Worm (Caenorhabditis elegans): ENCODE measurements around the gene scyl-1.

The scyl-1 gene

DNA sequence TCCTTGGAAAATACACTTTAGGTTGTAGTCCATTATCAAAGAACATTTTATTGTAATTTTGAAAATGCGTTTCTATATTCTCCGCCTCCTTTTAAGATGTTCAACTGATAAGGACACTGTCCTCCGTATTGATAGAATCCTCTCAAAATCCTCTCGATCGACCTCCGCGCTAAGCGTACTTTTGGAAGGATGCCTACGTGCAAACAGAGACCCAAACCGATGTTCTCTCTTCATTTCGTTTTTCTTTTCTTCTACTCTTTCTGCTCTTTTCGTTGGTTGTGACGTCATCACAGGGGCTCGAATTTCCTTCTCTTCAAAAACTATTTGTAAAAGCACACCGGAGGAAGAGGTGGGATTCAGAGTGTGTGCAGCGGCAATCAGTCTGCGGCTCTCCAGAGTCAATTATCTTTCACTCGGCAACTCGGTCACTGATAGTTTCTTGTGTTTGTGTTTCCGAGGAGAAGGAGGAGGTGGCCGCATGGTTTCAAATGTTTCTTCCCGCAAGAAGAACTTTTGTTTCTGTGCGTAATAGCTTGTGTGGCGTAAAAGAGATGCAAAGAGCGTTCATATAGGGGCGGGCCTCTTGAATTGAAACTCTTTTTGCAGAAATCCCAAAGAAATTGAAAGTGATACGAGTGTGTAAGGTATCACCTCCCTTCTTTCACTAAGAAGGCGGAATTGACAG lies 41.1 kb upstream of the scyl-1 start, which contains the start of gene C34B4.2 (continued):
- no peak for TF ChIP-seq F16B12.6 (tag; optimal IDR thresholded peaks at IDR 0.05)
- no peak for TF ChIP-seq hlh-17 (GFP tag; optimal IDR thresholded peaks at IDR 0.05; ENCODE audit: borderline replicate concordance)
- peak; percentile 35 for TF ChIP-seq C16A3.4 (tag; optimal IDR thresholded peaks at IDR 0.05)
- TF ChIP-seq fkh-10 (GFP tag; optimal IDR thresholded peaks at IDR 0.05) = peak; percentile 27
- TF ChIP-seq unc-130 (tag; optimal IDR thresholded peaks at IDR 0.05) = peak; percentile 39
- peak in 1 of 3 experiments; percentile 24 for TF ChIP-seq ceh-82 (tag; optimal IDR thresholded peaks at IDR 0.05)
- TF ChIP-seq swsn-7 (tag; optimal IDR thresholded peaks at IDR 0.05) = peak; percentile 64
- peak; percentile 24 to 68 for TF ChIP-seq lsy-2 (tag; optimal IDR thresholded peaks at IDR 0.05)
- no peak for TF ChIP-seq unc-62 (GFP tag; optimal IDR thresholded peaks at IDR 0.05)
- TF ChIP-seq aha-1 (tag; optimal IDR thresholded peaks at IDR 0.05) = peak; percentile 92
- TF ChIP-seq nhr-85 (tag) = peak; percentile 66
- no peak for TF ChIP-seq ets-5 (GFP tag; IDR thresholded peaks at IDR 0.05)
- TF ChIP-seq lin-35 (GFP tag; optimal IDR thresholded peaks at IDR 0.05) = peak; percentile 33 to 34
- peak; percentile 25 for TF ChIP-seq nhr-11 (tag; optimal IDR thresholded peaks at IDR 0.05)
- peak; percentile 90 for TF ChIP-seq lin-14 (GFP tag; optimal IDR thresholded peaks at IDR 0.05)
- peak; percentile 32 for TF ChIP-seq dsc-1 (tag; optimal IDR thresholded peaks at IDR 0.05)
- no peak for TF ChIP-seq fos-1 (tag; optimal IDR thresholded peaks at IDR 0.05)
- peak; percentile 84 for TF ChIP-seq pax-3 (tag; optimal IDR thresholded peaks at IDR 0.05)
- TF ChIP-seq blmp-1 (tag; optimal IDR thresholded peaks at IDR 0.05) = peak; percentile 78
- TF ChIP-seq ztf-4 (tag; optimal IDR thresholded peaks at IDR 0.05) = peak; percentile 67
- TF ChIP-seq pqm-1 (tag; optimal IDR thresholded peaks at IDR 0.05) = no peak
- peak; percentile 59 for TF ChIP-seq nhr-90 (tag; optimal IDR thresholded peaks at IDR 0.05; ENCODE audit: poor library complexity)
- TF ChIP-seq grh-1 (GFP tag; IDR thresholded peaks at IDR 0.05) = no peak
- TF ChIP-seq dpl-1 (GFP tag; optimal IDR thresholded peaks at IDR 0.05) = peak in 2 of 3 experiments; percentile 7 to 45
- TF ChIP-seq ztf-11 (tag; optimal IDR thresholded peaks at IDR 0.05) = no peak
- no peak; the same call in 1 of the 2 replicates for TF ChIP-seq ceh-88 (GFP tag; IDR thresholded peaks at IDR 0.05)
- TF ChIP-seq jun-1 (tag; optimal IDR thresholded peaks at IDR 0.05) = no peak
- TF ChIP-seq sptf-1 (tag; optimal IDR thresholded peaks at IDR 0.05) = no peak
- no peak for TF ChIP-seq lir-3 (tag; optimal IDR thresholded peaks at IDR 0.05; ENCODE audit: poor library complexity)
- peak; percentile 14 for TF ChIP-seq aly-2 (tag; optimal IDR thresholded peaks at IDR 0.05)
- TF ChIP-seq lin-13 (GFP tag; optimal IDR thresholded peaks at IDR 0.05) = peak; percentile 49
- peak; percentile 73 for TF ChIP-seq mab-9 (GFP tag; IDR thresholded peaks at IDR 0.05)
- no peak for TF ChIP-seq C04F5.9 (tag; optimal IDR thresholded peaks at IDR 0.05)
- peak; percentile 57 for TF ChIP-seq nhr-47 (tag; optimal IDR thresholded peaks at IDR 0.05)
- TF ChIP-seq snu-23 (GFP tag; optimal IDR thresholded peaks at IDR 0.05) = peak; percentile 68
- TF ChIP-seq tbx-2 (tag; optimal IDR thresholded peaks at IDR 0.05) = peak; percentile 87
- TF ChIP-seq zag-1 (tag; optimal IDR thresholded peaks at IDR 0.05) = no peak

DNA sequence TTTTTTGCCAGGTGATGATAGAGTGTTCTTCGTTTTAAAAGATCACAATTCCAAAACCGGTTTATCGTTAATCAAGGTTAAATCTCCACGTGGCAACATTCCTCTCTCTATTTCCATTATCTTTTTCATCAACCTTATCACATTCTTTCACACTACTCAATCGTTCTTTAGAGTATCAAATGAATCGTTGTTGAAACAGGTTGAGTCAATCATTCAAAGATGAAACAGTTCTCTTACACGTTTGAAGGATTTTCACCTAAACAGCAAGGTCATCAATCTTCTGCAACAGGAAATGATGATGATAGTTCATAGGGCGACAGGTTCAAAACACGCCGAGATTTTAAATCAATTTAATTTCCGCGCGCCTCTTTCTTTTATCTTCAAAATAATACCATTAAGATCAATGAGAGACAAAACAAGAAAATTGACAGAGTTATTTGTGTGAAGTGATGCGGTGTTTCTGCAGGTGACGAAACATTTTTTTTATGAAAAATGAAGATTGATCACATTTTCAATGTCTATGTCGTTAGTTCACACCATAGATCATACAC lies 39.8 kb upstream of the scyl-1 start:
- TF ChIP-seq nhr-19 (GFP tag; conservative IDR thresholded peaks at IDR 0.05) (peak; percentile 97), lin-39 (tag; optimal IDR thresholded peaks at IDR 0.05) (peak; percentile 75), swsn-7 (tag; optimal IDR thresholded peaks at IDR 0.05) (peak; percentile 1), nhr-85 (tag) (peak; percentile 100), egl-27 (tag; optimal IDR thresholded peaks at IDR 0.05) (peak; percentile 53 to 65), nhr-90 (tag; optimal IDR thresholded peaks at IDR 0.05; ENCODE audit: poor library complexity) (peak; percentile 94), tbx-2 (tag; optimal IDR thresholded peaks at IDR 0.05) (peak; percentile 89), mdl-1 (tag; optimal IDR thresholded peaks at IDR 0.05) (peak; percentile 34 to 84), mep-1 (tag; optimal IDR thresholded peaks at IDR 0.05) (peak; percentile 75), blmp-1 (tag; optimal IDR thresholded peaks at IDR 0.05) (peak; percentile 93), F16B12.6 (tag; optimal IDR thresholded peaks at IDR 0.05) (no peak), xbp-1 (tag; optimal IDR thresholded peaks at IDR 0.05) (peak; percentile 36), elt-3 (tag; optimal IDR thresholded peaks at IDR 0.05) (peak in 5 of 6 experiments; percentile 86 to 100 (median 96)), nhr-20 (tag; optimal IDR thresholded peaks at IDR 0.05) (peak; percentile 99), nhr-71 (tag; optimal IDR thresholded peaks at IDR 0.05) (peak; percentile 97), nhr-11 (tag; optimal IDR thresholded peaks at IDR 0.05) (peak; percentile 47), ceh-82 (tag; optimal IDR thresholded peaks at IDR 0.05) (peak in 2 of 3 experiments; percentile 2 to 25), zag-1 (tag; optimal IDR thresholded peaks at IDR 0.05) (no peak), efl-3 (GFP tag; optimal IDR thresholded peaks at IDR 0.05) (peak; percentile 91), hlh-4 (tag; optimal IDR thresholded peaks at IDR 0.05) (no peak), elt-2 (tag; optimal IDR thresholded peaks at IDR 0.05) (peak; percentile 62), nhr-47 (tag; optimal IDR thresholded peaks at IDR 0.05) (peak; percentile 77)

Data from whole organism, L1 larva.